Worm (Caenorhabditis elegans) whole organism, early embryonic: ENCODE results near the gene C09H10.9.

Experiments
- F13C5.2 ChIP-seq: sonication (generic microtip); optimal IDR thresholded peaks from 2 replicates; lab custom pipeline; 2017; ENCODE audit warnings: mild to moderate bottlenecking, missing genetic modification characterization, inconsistent platforms, missing compliant biosample characterization
- ceh-13 ChIP-seq: fragments of 200-800 bp; sonication (Bioruptor generic); optimal IDR thresholded peaks from 2 replicates; lab custom pipeline; 2018; ENCODE audit warnings: mild to moderate bottlenecking, missing genetic modification characterization, missing compliant biosample characterization

DNA sequence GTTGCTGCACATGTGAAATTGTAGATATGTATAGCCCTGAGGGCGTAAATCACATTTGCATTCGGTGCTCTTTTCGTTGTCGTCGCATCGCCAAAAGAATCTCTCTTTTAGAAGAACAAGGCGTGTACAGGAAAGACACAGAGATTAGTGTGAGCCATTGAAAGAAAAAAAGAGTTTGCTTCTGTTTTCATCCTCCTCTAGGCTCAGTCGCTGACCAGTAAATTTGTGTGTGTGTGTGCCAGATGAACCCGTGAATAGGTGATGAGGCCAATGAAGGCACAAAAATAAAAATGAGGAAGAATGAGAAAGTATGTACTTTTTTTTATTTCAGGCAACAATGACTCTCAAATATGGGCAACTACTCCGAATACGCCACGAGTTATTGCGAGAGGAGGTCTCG is 8.2 kb downstream of the C09H10.9 start, which contains the start of gene mat-2:
- no peak for TF ChIP-seq ceh-13
- TF ChIP-seq F13C5.2, result no peak
